Worm (Caenorhabditis elegans) whole organism, L2 larva: Measurements from ENCODE around the gene atf-7.

Experiments
- F13H6.1 ChIP-seq: sonication (generic microtip); optimal IDR thresholded peaks from 2 replicates; lab custom pipeline; 2016; ENCODE audit warnings: missing genetic modification characterization, missing compliant biosample characterization
- elt-1 ChIP-seq: fragments of 150-350 bp; optimal IDR thresholded peaks from 2 replicates; lab custom pipeline; 2014; ENCODE audit warnings: missing biosample characterization, missing genetic modification characterization
- mab-5 ChIP-seq: fragments of 150-350 bp; optimal IDR thresholded peaks from 2 replicates; lab custom pipeline; 2014; ENCODE audit warnings: missing biosample characterization, missing genetic modification characterization
- mdl-1 ChIP-seq, 2 experiments: fragments of 150-350 bp in 1 of 2; sonication (generic microtip) in 1 of 2; optimal IDR thresholded peaks; 2 replicates each; lab custom pipeline; 2017; ENCODE audit warnings: missing biosample characterization in 2 of 2, missing genetic modification characterization in 2 of 2
- nhr-11 ChIP-seq: fragments of 150-350 bp; optimal IDR thresholded peaks from 2 replicates; lab custom pipeline; 2014; ENCODE audit warnings: missing biosample characterization, missing genetic modification characterization
- nhr-12 ChIP-seq: fragments of 150-350 bp; optimal IDR thresholded peaks from 2 replicates; lab custom pipeline; 2014; ENCODE audit warnings: missing biosample characterization, missing genetic modification characterization
- skn-1 ChIP-seq: sonication (generic microtip); optimal IDR thresholded peaks from 2 replicates; lab custom pipeline; 2017; ENCODE audit warnings: missing biosample characterization, missing genetic modification characterization
- unc-62 ChIP-seq: fragments of 150-350 bp; optimal IDR thresholded peaks from 2 replicates; lab custom pipeline; 2014; ENCODE audit warnings: missing biosample characterization, missing genetic modification reagents, missing genetic modification characterization
- ztf-11 ChIP-seq: sonication (generic microtip); optimal IDR thresholded peaks from 2 replicates; lab custom pipeline; 2017; ENCODE audit warnings: missing biosample characterization, missing genetic modification characterization

ce11 chrIII:4496085-4496484 lies 2.8 kb downstream of the atf-7 start:
- TF ChIP-seq nhr-11 (tag; lab: Kevin White, UChicago): no peak
- TF ChIP-seq mab-5 (tag; lab: Kevin White, UChicago): no peak
- TF ChIP-seq unc-62 (GFP tag; lab: Kevin White, UChicago): no peak
- TF ChIP-seq elt-1 (tag; lab: Kevin White, UChicago): no peak
- no peak for TF ChIP-seq ztf-11 (tag; lab: Kevin White, UChicago)
- TF ChIP-seq skn-1 (tag; lab: Kevin White, UChicago): no peak
- TF ChIP-seq nhr-12 (tag; lab: Kevin White, UChicago): no peak
- TF ChIP-seq mdl-1 (tag; optimal IDR thresholded peaks at IDR 0.05; lab: Kevin White, UChicago): peak in 1 of 2 experiments; percentile 39
- TF ChIP-seq F13H6.1 (tag; lab: Kevin White, UChicago): peak; percentile 13
